Fruit fly (Drosophila melanogaster): ENCODE measurements around the gene Dnaaf4.

Dnaaf4 gene

dm6 chr2L:11073947-11074346 is 47.6 kb downstream of the Dnaaf4 start:
- TF ChIP-seq ovo (GFP tag; optimal IDR thresholded peaks at IDR 0.05) (no peak), kay (GFP tag; ENCODE audit: borderline replicate concordance) (no peak), Mnt (GFP tag; optimal IDR thresholded peaks at IDR 0.05) (no peak), cnc (optimal IDR thresholded peaks at IDR 0.05) (no peak), CG33017 (tag; optimal IDR thresholded peaks at IDR 0.05) (no peak), bab1 (GFP tag; optimal IDR thresholded peaks at IDR 0.05) (no peak), CG7101 (tag; optimal IDR thresholded peaks at IDR 0.05) (no peak), Hr96 (GFP tag; optimal IDR thresholded peaks at IDR 0.05) (no peak), Clk (GFP tag; optimal IDR thresholded peaks at IDR 0.05) (no peak), CG11617 (GFP tag; optimal IDR thresholded peaks at IDR 0.05) (no peak), tj (GFP tag; optimal IDR thresholded peaks at IDR 0.05) (no peak), Crg-1 (GFP tag; optimal IDR thresholded peaks at IDR 0.05) (no peak), CG14711 (tag; optimal IDR thresholded peaks at IDR 0.05) (no peak), toe (GFP tag; optimal IDR thresholded peaks at IDR 0.05) (no peak)

DNA sequence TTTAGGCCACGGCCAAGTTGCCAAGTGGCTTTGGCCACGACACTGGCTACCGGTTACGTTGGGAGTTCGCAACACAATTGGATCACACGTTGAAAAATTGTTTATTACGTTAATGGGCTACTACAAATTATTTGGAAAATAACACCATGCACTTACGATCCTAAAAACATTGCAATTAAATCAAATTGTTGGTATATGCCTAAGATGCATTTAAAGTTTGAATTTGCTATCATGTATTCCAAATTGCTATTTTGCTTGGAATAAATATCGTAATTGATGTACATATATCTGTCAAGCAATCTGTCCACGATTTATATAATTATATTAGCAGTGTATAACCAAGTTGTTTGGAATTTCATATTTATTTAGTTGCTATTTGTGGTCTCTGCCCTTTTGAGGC is 48.6 kb downstream of the Dnaaf4 start:
- no peak for TF ChIP-seq CG11617 (GFP tag; optimal IDR thresholded peaks at IDR 0.05)
- TF ChIP-seq Crg-1 (GFP tag; optimal IDR thresholded peaks at IDR 0.05): no peak
- no peak for TF ChIP-seq CG14711 (tag; optimal IDR thresholded peaks at IDR 0.05)
- TF ChIP-seq cic (GFP tag; optimal IDR thresholded peaks at IDR 0.05): no peak
- TF ChIP-seq tj (GFP tag; optimal IDR thresholded peaks at IDR 0.05): no peak
- TF ChIP-seq cnc (optimal IDR thresholded peaks at IDR 0.05): no peak
- no peak for TF ChIP-seq bab1 (GFP tag; optimal IDR thresholded peaks at IDR 0.05)
- TF ChIP-seq CG5204 (GFP tag; optimal IDR thresholded peaks at IDR 0.05): no peak
- no peak for TF ChIP-seq CG33017 (tag; optimal IDR thresholded peaks at IDR 0.05)
- TF ChIP-seq CG1620 (GFP tag; optimal IDR thresholded peaks at IDR 0.05): no peak
- no peak for TF ChIP-seq CG7045 (GFP tag; optimal IDR thresholded peaks at IDR 0.05)

dm6 chr2L:11072250-11072649 is 49.3 kb downstream of the Dnaaf4 start:
- no peak for TF ChIP-seq kay (GFP tag; ENCODE audit: borderline replicate concordance)
- TF ChIP-seq CG33017 (tag; optimal IDR thresholded peaks at IDR 0.05): no peak
- TF ChIP-seq CG1620 (GFP tag; optimal IDR thresholded peaks at IDR 0.05): no peak
- TF ChIP-seq pad (GFP tag; optimal IDR thresholded peaks at IDR 0.05): no peak
- no peak for TF ChIP-seq bab1 (GFP tag; optimal IDR thresholded peaks at IDR 0.05)
- TF ChIP-seq ovo (GFP tag; optimal IDR thresholded peaks at IDR 0.05): no peak
- TF ChIP-seq Clk (GFP tag; optimal IDR thresholded peaks at IDR 0.05): no peak
- no peak for TF ChIP-seq Crg-1 (GFP tag; optimal IDR thresholded peaks at IDR 0.05)
- no peak for TF ChIP-seq Mnt (GFP tag; optimal IDR thresholded peaks at IDR 0.05)
- TF ChIP-seq tj (GFP tag; optimal IDR thresholded peaks at IDR 0.05): no peak
- no peak for TF ChIP-seq CG5204 (GFP tag; optimal IDR thresholded peaks at IDR 0.05)
- TF ChIP-seq CG7045 (GFP tag; optimal IDR thresholded peaks at IDR 0.05): no peak
- TF ChIP-seq CG12768 (GFP tag; optimal IDR thresholded peaks at IDR 0.05): no peak
- TF ChIP-seq CG11617 (GFP tag; optimal IDR thresholded peaks at IDR 0.05): no peak
- no peak for TF ChIP-seq cic (GFP tag; optimal IDR thresholded peaks at IDR 0.05)
- no peak for TF ChIP-seq Hr96 (GFP tag; optimal IDR thresholded peaks at IDR 0.05)
- no peak for TF ChIP-seq toe (GFP tag; optimal IDR thresholded peaks at IDR 0.05)
- TF ChIP-seq CG14711 (tag; optimal IDR thresholded peaks at IDR 0.05): no peak
- no peak for TF ChIP-seq CG7101 (tag; optimal IDR thresholded peaks at IDR 0.05)

- TF ChIP-seq Hr96 (GFP tag; optimal IDR thresholded peaks at IDR 0.05) (no peak), CG11617 (GFP tag; optimal IDR thresholded peaks at IDR 0.05) (no peak), cnc (optimal IDR thresholded peaks at IDR 0.05) (no peak), pad (GFP tag; optimal IDR thresholded peaks at IDR 0.05) (no peak), CG14711 (tag; optimal IDR thresholded peaks at IDR 0.05) (no peak), CG1620 (GFP tag; optimal IDR thresholded peaks at IDR 0.05) (no peak), kay (GFP tag; ENCODE audit: borderline replicate concordance) (no peak), Clk (GFP tag; optimal IDR thresholded peaks at IDR 0.05) (no peak)
Measured at dm6 chr2L:11070862-11071261, 50.7 kb downstream of the Dnaaf4 start, which contains the start of gene CG14915. Gene CG14915, plus strand, starts transcription at chr2L:11071027.
